Fruit fly (Drosophila melanogaster) whole organism, embryonic: Measurements from ENCODE around the gene CheA75a.

Source experiments
- ATbp ChIP-seq: fragments of 200-800 bp; sonication (Bioruptor generic); optimal IDR thresholded peaks from 2 replicates; lab custom pipeline; 2017; ENCODE audit warnings: missing biosample characterization, mild to moderate bottlenecking, missing genetic modification characterization, missing genetic modification reagents
- Aef1 ChIP-seq: fragments of 200-800 bp; sonication (Bioruptor generic); IDR thresholded peaks from 3 replicates; pipeline ENCODE4 v1.3.6; 2022; ENCODE audit warnings: missing biosample characterization, missing genetic modification characterization
- CG10565 ChIP-seq: fragments of 200-800 bp; sonication (Bioruptor generic); optimal IDR thresholded peaks from 3 replicates; lab custom pipeline; 2016; ENCODE audit warnings: missing biosample characterization, mild to moderate bottlenecking, missing genetic modification characterization
- CG10979 ChIP-seq: fragments of 200-800 bp; sonication (Bioruptor generic); optimal IDR thresholded peaks from 2 replicates; lab custom pipeline; 2018; ENCODE audit warnings: missing biosample characterization, mild to moderate bottlenecking, missing genetic modification characterization, moderate library complexity
- CG11093 ChIP-seq: fragments of 200-800 bp; sonication (Bioruptor generic); IDR thresholded peaks from 3 replicates; pipeline ENCODE4 v1.3.6; 2022; ENCODE audit warnings: missing biosample characterization, missing genetic modification characterization
- CG11247 ChIP-seq: fragments of 200-800 bp; sonication (Bioruptor generic); IDR thresholded peaks from 2 replicates; pipeline ENCODE4 v1.3.6; 2022; ENCODE audit warnings: missing biosample characterization, missing genetic modification characterization
- CG15011 ChIP-seq: fragments of 200-800 bp; sonication (Bioruptor generic); optimal IDR thresholded peaks from 3 replicates; lab custom pipeline; 2018; ENCODE audit warnings: missing biosample characterization, mild to moderate bottlenecking, missing genetic modification characterization
- CG1647 ChIP-seq: fragments of 200-800 bp; sonication (Bioruptor generic); optimal IDR thresholded peaks from 3 replicates; lab custom pipeline; 2016; ENCODE audit warnings: missing biosample characterization, missing genetic modification characterization
- CG16863 ChIP-seq: fragments of 200-800 bp; sonication (Bioruptor generic); optimal IDR thresholded peaks from 3 replicates; lab custom pipeline; 2016; ENCODE audit warnings: missing biosample characterization, missing genetic modification characterization
- CG17385 ChIP-seq: fragments of 200-800 bp; sonication (Bioruptor generic); optimal IDR thresholded peaks from 3 replicates; lab custom pipeline; 2018; ENCODE audit warnings: missing biosample characterization, mild to moderate bottlenecking, missing genetic modification characterization
- CG17612 ChIP-seq: fragments of 200-800 bp; sonication (Bioruptor generic); IDR thresholded peaks from 2 replicates; pipeline ENCODE4 v1.3.6; 2022; ENCODE audit warnings: missing biosample characterization, missing genetic modification characterization
- CG18262 ChIP-seq: fragments of 200-800 bp; optimal IDR thresholded peaks from 3 replicates; lab custom pipeline; 2019; ENCODE audit warnings: missing biosample characterization, mild to moderate bottlenecking, missing genetic modification characterization, moderate library complexity
- CG18619 ChIP-seq: fragments of 200-800 bp; sonication (Bioruptor generic); optimal IDR thresholded peaks from 3 replicates; lab custom pipeline; 2017; ENCODE audit warnings: missing biosample characterization, mild to moderate bottlenecking, missing genetic modification characterization
- CG2678 ChIP-seq: fragments of 200-800 bp; sonication (Bioruptor generic); optimal IDR thresholded peaks from 3 replicates; lab custom pipeline; 2019; ENCODE audit warnings: missing biosample characterization, mild to moderate bottlenecking, missing genetic modification characterization, moderate library complexity
- CG3281 ChIP-seq: fragments of 200-800 bp; sonication (Bioruptor generic); optimal IDR thresholded peaks from 3 replicates; lab custom pipeline; 2017; ENCODE audit warnings: missing biosample characterization, mild to moderate bottlenecking, missing genetic modification characterization
- CG34422 ChIP-seq: fragments of 200-800 bp; sonication (Bioruptor generic); IDR thresholded peaks from 3 replicates; pipeline ENCODE4 v1.3.6; 2022; ENCODE audit warnings: missing biosample characterization, missing genetic modification characterization
- CG4328 ChIP-seq: fragments of 200-800 bp; sonication (Bioruptor generic); optimal IDR thresholded peaks from 3 replicates; lab custom pipeline; 2017; ENCODE audit warnings: missing biosample characterization, missing genetic modification reagents, missing genetic modification characterization
- CG6654 ChIP-seq: fragments of 200-800 bp; sonication (Bioruptor generic); optimal IDR thresholded peaks from 2 replicates; lab custom pipeline; 2017; ENCODE audit warnings: missing biosample characterization, mild to moderate bottlenecking, missing genetic modification characterization
- CG6791 ChIP-seq: fragments of 200-800 bp; sonication (Bioruptor generic); IDR thresholded peaks from 3 replicates; pipeline ENCODE4 v1.3.6; 2022; ENCODE audit warnings: missing biosample characterization, missing genetic modification characterization; ENCODE audit not compliant: partially characterized antibody
- CG6813 ChIP-seq: fragments of 200-800 bp; sonication (Bioruptor generic); optimal IDR thresholded peaks from 2 replicates; lab custom pipeline; 2017; ENCODE audit warnings: missing biosample characterization, missing genetic modification characterization, mild to moderate bottlenecking, moderate library complexity, missing genetic modification reagents
- CG7839 ChIP-seq: fragments of 200-800 bp; sonication (Bioruptor generic); optimal IDR thresholded peaks from 3 replicates; lab custom pipeline; 2018; ENCODE audit warnings: missing biosample characterization, mild to moderate bottlenecking, missing genetic modification characterization, moderate library complexity
- CG9727 ChIP-seq: fragments of 200-800 bp; sonication (Bioruptor generic); optimal IDR thresholded peaks from 3 replicates; lab custom pipeline; 2017; ENCODE audit warnings: missing biosample characterization, mild to moderate bottlenecking, missing genetic modification characterization
- Dip2 ChIP-seq: fragments of 200-800 bp; sonication (Bioruptor generic); IDR thresholded peaks from 2 replicates; pipeline ENCODE4 v1.3.6; 2022; ENCODE audit warnings: missing biosample characterization, missing genetic modification characterization
- Dll ChIP-seq: fragments of 200-800 bp; sonication (Bioruptor generic); IDR thresholded peaks from 4 replicates; pipeline ENCODE4 v1.3.6; 2022; ENCODE audit warnings: missing biosample characterization, missing genetic modification characterization; ENCODE audit not compliant: partially characterized antibody
- Gug ChIP-seq: fragments of 200-800 bp; sonication (Bioruptor generic); IDR thresholded peaks from 4 replicates; pipeline ENCODE4 v1.3.6; 2022; ENCODE audit warnings: missing biosample characterization, missing genetic modification characterization
- H2.0 ChIP-seq: fragments of 200-800 bp; sonication (Bioruptor generic); IDR thresholded peaks from 2 replicates; pipeline ENCODE4 v1.3.6; 2022; ENCODE audit warnings: missing biosample characterization, missing genetic modification characterization
- HLH4C ChIP-seq: fragments of 200-800 bp; sonication (Bioruptor generic); IDR thresholded peaks from 3 replicates; pipeline ENCODE4 v1.3.6; 2022; ENCODE audit warnings: missing biosample characterization, missing genetic modification characterization; ENCODE audit not compliant: partially characterized antibody
- Hmx ChIP-seq: fragments of 200-800 bp; sonication (Bioruptor generic); optimal IDR thresholded peaks from 2 replicates; lab custom pipeline; 2016; ENCODE audit warnings: missing biosample characterization, missing genetic modification characterization
- Hsf ChIP-seq: fragments of 200-800 bp; sonication (Bioruptor generic); optimal IDR thresholded peaks from 3 replicates; lab custom pipeline; 2016; ENCODE audit warnings: missing biosample characterization, missing genetic modification characterization
- Jarid2 ChIP-seq: fragments of 200-800 bp; sonication (Bioruptor generic); optimal IDR thresholded peaks from 3 replicates; lab custom pipeline; 2017; ENCODE audit warnings: mild to moderate bottlenecking, missing biosample characterization, missing genetic modification reagents, missing genetic modification characterization
- Lhr ChIP-seq: fragments of 200-800 bp; sonication (Bioruptor generic); optimal IDR thresholded peaks from 3 replicates; lab custom pipeline; 2017; ENCODE audit warnings: mild to moderate bottlenecking, missing biosample characterization, missing genetic modification reagents, missing genetic modification characterization
- Mad ChIP-seq: fragments of 200-800 bp; sonication (Bioruptor generic); optimal IDR thresholded peaks from 2 replicates; lab custom pipeline; 2016; ENCODE audit warnings: missing biosample characterization, missing genetic modification characterization
- Rx ChIP-seq: fragments of 200-800 bp; sonication (Bioruptor generic); IDR thresholded peaks from 2 replicates; pipeline ENCODE4 v1.3.6; 2022; ENCODE audit warnings: missing biosample characterization, missing genetic modification characterization
- Sry-δ ChIP-seq: fragments of 200-800 bp; sonication (Bioruptor generic); optimal IDR thresholded peaks from 2 replicates; lab custom pipeline; 2016; ENCODE audit warnings: missing biosample characterization, missing genetic modification characterization
- TFAM ChIP-seq: fragments of 200-800 bp; sonication (Bioruptor generic); optimal IDR thresholded peaks from 2 replicates; lab custom pipeline; 2017; ENCODE audit warnings: missing biosample characterization, missing genetic modification characterization, inconsistent platforms
- Trl ChIP-seq, 3 experiments: fragments of >200 bp in 2 of 3; fragments of 200-800 bp in 1 of 3; sonication (Bioruptor generic) in 1 of 3; optimal IDR thresholded peaks; 2 replicates in 1 of 3; 3 replicates in 2 of 3; lab custom pipeline; 2016 to 2017; ENCODE audit warnings: missing biosample characterization in 1 of 3, missing genetic modification characterization in 1 of 3
- Vsx1 ChIP-seq: fragments of 200-800 bp; sonication (Bioruptor generic); optimal IDR thresholded peaks from 2 replicates; lab custom pipeline; 2017; ENCODE audit warnings: missing biosample characterization, mild to moderate bottlenecking, missing genetic modification characterization, missing genetic modification reagents
- danr ChIP-seq: fragments of 200-800 bp; sonication (Bioruptor generic); IDR thresholded peaks from 2 replicates; pipeline ENCODE4 v1.3.6; 2022; ENCODE audit warnings: missing biosample characterization, missing genetic modification characterization
- ems ChIP-seq: fragments of 200-800 bp; sonication (Bioruptor generic); optimal IDR thresholded peaks from 3 replicates; lab custom pipeline; 2016; ENCODE audit warnings: missing biosample characterization, missing genetic modification characterization
- ewg ChIP-seq: fragments of 200-800 bp; sonication (Bioruptor generic); optimal IDR thresholded peaks from 3 replicates; lab custom pipeline; 2017; ENCODE audit warnings: mild to moderate bottlenecking, missing biosample characterization, missing genetic modification reagents, missing genetic modification characterization
- fd96Cb ChIP-seq: fragments of 200-800 bp; sonication (Bioruptor generic); optimal IDR thresholded peaks from 2 replicates; lab custom pipeline; 2018; ENCODE audit warnings: missing biosample characterization, mild to moderate bottlenecking, missing genetic modification characterization, moderate library complexity
- insv ChIP-seq, 2 experiments: fragments of 200-800 bp; sonication (Bioruptor generic); optimal IDR thresholded peaks; 3 replicates each; lab custom pipeline; 2016 to 2018; ENCODE audit warnings: missing biosample characterization in 2 of 2, missing genetic modification characterization in 2 of 2
- kay ChIP-seq: fragments of 200-800 bp; sonication (Bioruptor generic); optimal IDR thresholded peaks from 2 replicates; lab custom pipeline; 2016; ENCODE audit warnings: missing biosample characterization, missing genetic modification characterization
- nau ChIP-seq: fragments of 200-800 bp; sonication (Bioruptor generic); optimal IDR thresholded peaks from 3 replicates; lab custom pipeline; 2017; ENCODE audit warnings: missing biosample characterization, mild to moderate bottlenecking, missing genetic modification characterization, missing genetic modification reagents
- nom ChIP-seq: fragments of 200-800 bp; sonication (Bioruptor generic); optimal IDR thresholded peaks from 2 replicates; lab custom pipeline; 2017; ENCODE audit warnings: missing biosample characterization, missing genetic modification characterization, mild to moderate bottlenecking, moderate library complexity, missing genetic modification reagents
- rib ChIP-seq: fragments of 200-800 bp; sonication (Bioruptor generic); IDR thresholded peaks from 2 replicates; pipeline ENCODE4 v1.3.6; 2022; ENCODE audit warnings: missing biosample characterization, missing genetic modification characterization
- schlank ChIP-seq: fragments of 200-800 bp; sonication (Bioruptor generic); optimal IDR thresholded peaks from 2 replicates; lab custom pipeline; 2018; ENCODE audit warnings: missing biosample characterization, mild to moderate bottlenecking, missing genetic modification characterization
- tup ChIP-seq: fragments of 200-800 bp; sonication (Bioruptor generic); optimal IDR thresholded peaks from 2 replicates; lab custom pipeline; 2016; ENCODE audit warnings: missing biosample characterization, mild to moderate bottlenecking, missing genetic modification characterization, moderate library complexity
- usp ChIP-seq: fragments of >200 bp; optimal IDR thresholded peaks from 2 replicates; lab custom pipeline; 2017; ENCODE audit warnings: missing biosample characterization, missing genetic modification characterization
- wdn ChIP-seq: fragments of 200-800 bp; sonication (Bioruptor generic); IDR thresholded peaks from 2 replicates; pipeline ENCODE4 v1.3.6; 2022; ENCODE audit warnings: missing biosample characterization, missing genetic modification characterization

The CheA75a gene

dm6 chr3L:18212237-18212653 is 39.6 kb upstream of the CheA75a start (continued):
- peak; percentile 60 for TF ChIP-seq ems (GFP tag; lab: Kevin White, UChicago)
- peak; percentile 37 for TF ChIP-seq Jarid2 (GFP tag; lab: Kevin White, UChicago)
- peak; percentile 55 for TF ChIP-seq CG6813 (GFP tag; lab: Kevin White, UChicago)
- TF ChIP-seq CG17385: peak; percentile 56
- TF ChIP-seq Hmx (GFP tag; lab: Kevin White, UChicago): no peak
- TF ChIP-seq Trl (optimal IDR thresholded peaks at IDR 0.05; lab: Kevin White, UChicago): no peak
- peak; percentile 36 for TF ChIP-seq Trl (GFP tag; optimal IDR thresholded peaks at IDR 0.05; lab: Kevin White, UChicago)
- peak; percentile 17 for TF ChIP-seq CG6654 (GFP tag; lab: Kevin White, UChicago)
- peak; percentile 90 for TF ChIP-seq H2.0
- peak; percentile 81 for TF ChIP-seq CG10979 (tag; lab: Kevin White, UChicago)
- TF ChIP-seq kay (GFP tag; lab: Kevin White, UChicago): peak; percentile 40
- peak; percentile 86 for TF ChIP-seq danr (GFP tag; lab: Robert Waterston, UW)
- TF ChIP-seq Rx (GFP tag; lab: Robert Waterston, UW): peak; percentile 78
- TF ChIP-seq CG18262: peak; percentile 83
- TF ChIP-seq wdn (GFP tag; lab: Robert Waterston, UW): peak; percentile 73
- no peak for TF ChIP-seq CG3281 (GFP tag; lab: Kevin White, UChicago)
- no peak for TF ChIP-seq insv (GFP tag; optimal IDR thresholded peaks at IDR 0.05; lab: Kevin White, UChicago)
- peak; percentile 64 for TF ChIP-seq ewg (GFP tag; lab: Kevin White, UChicago)
- TF ChIP-seq CG1647 (GFP tag; lab: Kevin White, UChicago): peak; percentile 36
- peak; percentile 92 for TF ChIP-seq Aef1 (GFP tag; lab: Robert Waterston, UW)
- peak; percentile 31 for TF ChIP-seq tup (GFP tag; lab: Kevin White, UChicago)
- no peak; the same call in 1 of the 2 replicates for TF ChIP-seq Dip2 (GFP tag; lab: Robert Waterston, UW)
- TF ChIP-seq Lhr (GFP tag; lab: Kevin White, UChicago): peak; percentile 41
- peak; percentile 77 for TF ChIP-seq CG7839 (tag; lab: Kevin White, UChicago)
- peak; percentile 79 for TF ChIP-seq CG2678 (tag; lab: Kevin White, UChicago)
- TF ChIP-seq ATbp (GFP tag; lab: Kevin White, UChicago): peak; percentile 84
- peak; percentile 75 for TF ChIP-seq fd96Cb
- no peak for TF ChIP-seq HLH4C (GFP tag; lab: Robert Waterston, UW)
- peak; percentile 71 for TF ChIP-seq CG9727 (GFP tag; lab: Kevin White, UChicago)
- no peak for TF ChIP-seq usp (GFP tag; lab: Kevin White, UChicago)
- peak; percentile 37 for TF ChIP-seq CG15011 (GFP tag; lab: Kevin White, UChicago)
- TF ChIP-seq CG10565 (GFP tag; lab: Kevin White, UChicago): no peak
- TF ChIP-seq Vsx1 (GFP tag; lab: Kevin White, UChicago): peak; percentile 84
- TF ChIP-seq CG18619: peak; percentile 52
- peak; percentile 51 for TF ChIP-seq Hsf (GFP tag; lab: Kevin White, UChicago)
- no peak for TF ChIP-seq schlank (tag; lab: Kevin White, UChicago)
- TF ChIP-seq CG34422 (GFP tag; lab: Robert Waterston, UW): peak; percentile 94; the same call in 2 of the 3 replicates
- no peak for TF ChIP-seq Dll (GFP tag; lab: Robert Waterston, UW)
- TF ChIP-seq Sry-δ (GFP tag; lab: Kevin White, UChicago): peak; percentile 6
- no peak; the same call in 1 of the 2 replicates for TF ChIP-seq CG17612 (GFP tag; lab: Robert Waterston, UW)
- TF ChIP-seq Mad (GFP tag; lab: Kevin White, UChicago): peak; percentile 60
- TF ChIP-seq CG6791 (GFP tag; lab: Robert Waterston, UW): no peak
- peak; percentile 72; the same call in 1 of the 2 replicates for TF ChIP-seq rib
- peak; percentile 56 for TF ChIP-seq CG16863 (GFP tag; lab: Kevin White, UChicago)
- no peak; the same call in none of the 2 replicates for TF ChIP-seq CG11247 (GFP tag; lab: Robert Waterston, UW)
- peak; percentile 86 for TF ChIP-seq Gug
- peak; percentile 88 for TF ChIP-seq CG11093 (GFP tag; lab: Robert Waterston, UW)
- TF ChIP-seq CG4328 (GFP tag; lab: Kevin White, UChicago): no peak
- no peak for TF ChIP-seq nom
- TF ChIP-seq nau: peak; percentile 70
- no peak for TF ChIP-seq TFAM (GFP tag; lab: Kevin White, UChicago)
